Worm (Caenorhabditis elegans) whole organism, early embryonic: ENCODE data around the gene pap-3.

Experiments used
- ama-1 ChIP-seq: fragments of 150-350 bp; optimal IDR thresholded peaks from 2 replicates; lab custom pipeline; 2014
- ceh-36 ChIP-seq: sonication (generic microtip); optimal IDR thresholded peaks from 2 replicates; lab custom pipeline; 2016; ENCODE audit warnings: missing genetic modification characterization, inconsistent platforms, missing compliant biosample characterization
- flt-1 ChIP-seq: fragments of 200-800 bp; sonication (Bioruptor generic); IDR thresholded peaks from 2 replicates; pipeline ENCODE4 v1.3.6; 2022; ENCODE audit warnings: missing genetic modification characterization, missing compliant biosample characterization
- hmbx-1 ChIP-seq: sonication (generic microtip); optimal IDR thresholded peaks from 2 replicates; lab custom pipeline; 2016; ENCODE audit warnings: mild to moderate bottlenecking, missing genetic modification characterization, missing compliant biosample characterization
- hmg-4 ChIP-seq: fragments of 200-800 bp; sonication (Bioruptor generic); optimal IDR thresholded peaks from 2 replicates; lab custom pipeline; 2018; ENCODE audit warnings: mild to moderate bottlenecking, missing genetic modification characterization, missing compliant biosample characterization
- hnd-1 ChIP-seq: sonication (generic microtip); optimal IDR thresholded peaks from 2 replicates; lab custom pipeline; 2016; ENCODE audit warnings: missing genetic modification characterization, missing compliant biosample characterization
- scrt-1 ChIP-seq: fragments of 200-800 bp; sonication (Bioruptor generic); IDR thresholded peaks from 2 replicates; pipeline ENCODE4 v1.3.6; 2022; ENCODE audit warnings: missing genetic modification characterization, missing compliant biosample characterization
- sea-1 ChIP-seq: fragments of 200-800 bp; sonication (Bioruptor generic); conservative IDR thresholded peaks from 2 replicates; pipeline ENCODE4 v1.3.6; 2022; ENCODE audit warnings: missing genetic modification characterization, missing compliant biosample characterization
- tbx-37 ChIP-seq: fragments of 200-800 bp; sonication (Bioruptor generic); conservative IDR thresholded peaks from 2 replicates; pipeline ENCODE4 v1.3.6; 2022; ENCODE audit warnings: missing genetic modification reagents, missing genetic modification characterization, missing compliant biosample characterization

DNA sequence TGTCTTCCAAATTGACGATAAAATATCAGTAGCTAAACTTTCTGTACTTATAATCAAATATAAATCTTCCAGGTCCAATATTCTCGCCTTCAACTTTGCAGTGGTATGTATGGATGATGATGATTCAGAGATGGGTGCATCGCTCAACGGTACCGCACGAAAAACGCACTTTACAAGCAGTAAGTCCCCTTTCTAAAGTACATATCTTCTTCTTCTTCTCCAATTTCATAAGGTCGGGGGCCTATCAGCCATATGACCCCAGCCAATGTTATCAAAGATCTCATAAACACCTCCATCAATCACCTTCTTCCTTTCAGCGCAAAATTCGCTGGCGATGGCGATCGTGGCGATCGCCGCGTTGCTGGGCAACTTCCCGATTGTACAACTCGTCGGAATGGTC lies 27.1 kb upstream of the pap-3 start:
- TF ChIP-seq ceh-36 (tag; lab: Kevin White, UChicago) (no peak), hmbx-1 (tag; lab: Kevin White, UChicago) (no peak), flt-1 (GFP tag; lab: Robert Waterston, UW) (no peak), scrt-1 (GFP tag; lab: Robert Waterston, UW) (no peak), sea-1 (no peak), ama-1 (lab: Kevin White, UChicago) (no peak), hnd-1 (no peak), tbx-37 (no peak), hmg-4 (GFP tag; lab: Kevin White, UChicago) (no peak)
